Worm (Caenorhabditis elegans): ENCODE results near the gene sfxn-1.5.

Gene sfxn-1.5

DNA sequence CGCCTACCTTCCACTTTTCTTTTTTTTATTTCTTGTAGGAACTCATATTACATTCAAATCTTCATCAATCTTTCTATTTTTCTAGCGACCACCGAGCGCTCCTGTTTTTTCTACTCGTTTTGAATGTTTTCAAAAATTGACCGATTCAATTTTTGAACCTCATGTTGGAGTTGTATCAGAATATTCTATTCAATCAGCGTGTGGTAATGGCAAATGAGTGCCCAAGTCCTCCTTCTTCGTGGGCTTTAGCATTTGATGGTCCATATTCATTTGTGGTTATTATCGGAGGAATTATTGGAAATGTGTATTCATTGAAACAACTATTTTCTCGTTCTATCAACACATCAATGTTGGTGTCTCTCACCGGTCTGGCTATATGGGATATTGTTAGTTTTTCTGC lies 44.1 kb downstream of the sfxn-1.5 start, which contains the start of gene F52D10.4:
Gene F52D10.4, plus strand, starts transcription at position 84 of the 400 bp plus-strand sequence.
- TF ChIP-seq dmd-4 (tag; optimal IDR thresholded peaks at IDR 0.05; ENCODE audit: borderline replicate concordance): no peak
- no peak for TF ChIP-seq unc-55 (GFP tag; optimal IDR thresholded peaks at IDR 0.05)
- TF ChIP-seq pqm-1 (tag; optimal IDR thresholded peaks at IDR 0.05): no peak
- TF ChIP-seq odd-2 (tag; optimal IDR thresholded peaks at IDR 0.05): no peak
- no peak for TF ChIP-seq hlh-6 (tag; optimal IDR thresholded peaks at IDR 0.05)
- TF ChIP-seq pat-9 (tag; optimal IDR thresholded peaks at IDR 0.05): no peak
- TF ChIP-seq sox-2 (GFP tag; IDR thresholded peaks at IDR 0.05): no peak
- no peak for TF ChIP-seq ceh-31 (tag; optimal IDR thresholded peaks at IDR 0.05)
- no peak for TF ChIP-seq madf-2 (tag; optimal IDR thresholded peaks at IDR 0.05)
- no peak for TF ChIP-seq che-1 (tag; optimal IDR thresholded peaks at IDR 0.05)
- no peak for TF ChIP-seq ets-4 (tag; optimal IDR thresholded peaks at IDR 0.05)
- TF ChIP-seq ceh-45 (GFP tag; IDR thresholded peaks at IDR 0.05): no peak
- TF ChIP-seq ceh-22 (tag; optimal IDR thresholded peaks at IDR 0.05): no peak
- no peak for TF ChIP-seq ceh-14 (tag; optimal IDR thresholded peaks at IDR 0.05)
- TF ChIP-seq ceh-18 (tag; optimal IDR thresholded peaks at IDR 0.05): no peak
- no peak for TF ChIP-seq gmeb-2 (tag; optimal IDR thresholded peaks at IDR 0.05)
- TF ChIP-seq eyg-1 (tag; optimal IDR thresholded peaks at IDR 0.05): no peak
- TF ChIP-seq ref-2 (tag; optimal IDR thresholded peaks at IDR 0.05): no peak
